Worm (Caenorhabditis elegans) whole organism, L4 larva: ENCODE data around the gene skpo-1.

Experiments
- F37D6.2 ChIP-seq: sonication (generic microtip); optimal IDR thresholded peaks from 2 replicates; lab custom pipeline; 2016; ENCODE audit warnings: mild to moderate bottlenecking, missing genetic modification characterization, missing compliant biosample characterization
- F49E8.2 ChIP-seq: sonication (generic microtip); optimal IDR thresholded peaks from 2 replicates; lab custom pipeline; 2016; ENCODE audit warnings: missing compliant biosample characterization, mild to moderate bottlenecking, missing genetic modification characterization, borderline replicate concordance
- R02D3.7 ChIP-seq: fragments of 150-350 bp; sonication (generic microtip); optimal IDR thresholded peaks from 3 replicates; lab custom pipeline; 2014; ENCODE audit warnings: missing biosample characterization, missing genetic modification characterization
- T26A8.4 ChIP-seq: fragments of 200-800 bp; sonication (Bioruptor generic); IDR thresholded peaks from 2 replicates; pipeline ENCODE4 v1.3.6; 2022; ENCODE audit warnings: missing genetic modification characterization, missing compliant biosample characterization
- Y5F2A.4 ChIP-seq: fragments of 200-800 bp; sonication (Bioruptor generic); optimal IDR thresholded peaks from 2 replicates; lab custom pipeline; 2018; ENCODE audit warnings: mild to moderate bottlenecking, missing genetic modification characterization, missing compliant biosample characterization
- ZK546.5 ChIP-seq, 2 experiments: sonication (generic microtip); optimal IDR thresholded peaks; 2 replicates each; lab custom pipeline; 2017; ENCODE audit warnings: missing biosample characterization in 2 of 2, missing genetic modification characterization in 2 of 2
- attf-4 ChIP-seq: sonication (generic microtip); optimal IDR thresholded peaks from 3 replicates; lab custom pipeline; 2017; ENCODE audit warnings: missing biosample characterization, missing genetic modification characterization
- ceh-20 ChIP-seq: fragments of 200-800 bp; sonication (Bioruptor generic); IDR thresholded peaks from 2 replicates; pipeline ENCODE4 v1.3.6; 2022; ENCODE audit warnings: missing genetic modification reagents, missing genetic modification characterization, missing compliant biosample characterization
- ceh-62 ChIP-seq: sonication (generic microtip); optimal IDR thresholded peaks from 2 replicates; lab custom pipeline; 2017; ENCODE audit warnings: missing biosample characterization, missing genetic modification characterization
- ceh-82 ChIP-seq: sonication (generic microtip); optimal IDR thresholded peaks from 2 replicates; lab custom pipeline; 2017; ENCODE audit warnings: missing biosample characterization, missing genetic modification characterization
- daf-16 ChIP-seq, 3 experiments: sonication (generic microtip); optimal IDR thresholded peaks; 2 replicates each; lab custom pipeline; 2016 to 2017; ENCODE audit warnings: missing genetic modification characterization in 3 of 3, missing genetic modification reagents in 3 of 3, mild to moderate bottlenecking in 2 of 3, missing compliant biosample characterization in 2 of 3, missing biosample characterization in 1 of 3, moderate library complexity in 1 of 3
- dmd-6 ChIP-seq: fragments of 200-800 bp; sonication (Bioruptor generic); IDR thresholded peaks from 2 replicates; pipeline ENCODE4 v1.3.6; 2022; ENCODE audit warnings: missing genetic modification reagents, missing genetic modification characterization, missing compliant biosample characterization
- dmd-8 ChIP-seq: fragments of 200-800 bp; sonication (Bioruptor generic); IDR thresholded peaks from 2 replicates; pipeline ENCODE4 v1.3.6; 2022; ENCODE audit warnings: missing genetic modification characterization, missing compliant biosample characterization
- duxl-1 ChIP-seq: sonication (generic microtip); optimal IDR thresholded peaks from 2 replicates; lab custom pipeline; 2016; ENCODE audit warnings: mild to moderate bottlenecking, missing genetic modification characterization, moderate library complexity, missing compliant biosample characterization; ENCODE audit not compliant: poor library complexity
- dve-1 ChIP-seq: sonication (generic microtip); optimal IDR thresholded peaks from 2 replicates; lab custom pipeline; 2017; ENCODE audit warnings: antibody characterized with exemption, mild to moderate bottlenecking, missing genetic modification characterization, missing compliant biosample characterization; ENCODE audit not compliant: insufficient read depth
- egl-27 ChIP-seq: sonication (generic microtip); optimal IDR thresholded peaks from 3 replicates; lab custom pipeline; 2017; ENCODE audit warnings: missing biosample characterization, missing genetic modification reagents, missing genetic modification characterization
- fos-1 ChIP-seq: fragments of 150-350 bp; optimal IDR thresholded peaks from 2 replicates; lab custom pipeline; 2014; ENCODE audit warnings: missing biosample characterization, missing genetic modification characterization
- gei-8 ChIP-seq: fragments of 200-800 bp; sonication (Bioruptor generic); optimal IDR thresholded peaks from 2 replicates; lab custom pipeline; 2018; ENCODE audit warnings: mild to moderate bottlenecking, missing genetic modification characterization, missing compliant biosample characterization
- hlh-11 ChIP-seq: fragments of 200-800 bp; sonication (Bioruptor generic); optimal IDR thresholded peaks from 2 replicates; lab custom pipeline; 2018; ENCODE audit warnings: mild to moderate bottlenecking, missing genetic modification characterization, missing compliant biosample characterization
- jun-1 ChIP-seq: fragments of 150-350 bp; optimal IDR thresholded peaks from 2 replicates; lab custom pipeline; 2014; ENCODE audit warnings: missing biosample characterization, missing genetic modification reagents, missing genetic modification characterization
- lim-7 ChIP-seq: fragments of 200-800 bp; sonication (Bioruptor generic); IDR thresholded peaks from 2 replicates; pipeline ENCODE4 v1.3.6; 2022; ENCODE audit warnings: missing genetic modification characterization, missing compliant biosample characterization
- lin-13 ChIP-seq: fragments of 150-350 bp; optimal IDR thresholded peaks from 2 replicates; lab custom pipeline; 2014; ENCODE audit warnings: missing biosample characterization, missing genetic modification reagents, missing genetic modification characterization
- lin-39 ChIP-seq: fragments of 150-350 bp; optimal IDR thresholded peaks from 2 replicates; lab custom pipeline; 2014; ENCODE audit warnings: missing biosample characterization, missing genetic modification reagents, missing genetic modification characterization
- lir-3 ChIP-seq: sonication (generic microtip); optimal IDR thresholded peaks from 2 replicates; lab custom pipeline; 2016; ENCODE audit warnings: mild to moderate bottlenecking, missing genetic modification characterization, missing compliant biosample characterization
- lsy-2 ChIP-seq, 2 experiments: fragments of 150-350 bp in 1 of 2; sonication (generic microtip) in 1 of 2; optimal IDR thresholded peaks; 2 replicates each; lab custom pipeline; 2014 to 2017; ENCODE audit warnings: missing biosample characterization in 2 of 2, missing genetic modification characterization in 2 of 2
- madf-5 ChIP-seq, 2 experiments: fragments of 200-800 bp; sonication (Bioruptor generic); IDR thresholded peaks; 2 replicates each; pipeline ENCODE4 v1.3.6; 2022; ENCODE audit warnings: missing compliant biosample characterization in 2 of 2, missing genetic modification characterization in 2 of 2
- mdl-1 ChIP-seq, 2 experiments: fragments of 150-350 bp in 1 of 2; sonication (generic microtip) in 1 of 2; optimal IDR thresholded peaks; 2 replicates each; lab custom pipeline; 2014 to 2017; ENCODE audit warnings: missing biosample characterization in 2 of 2, missing genetic modification characterization in 2 of 2
- mxl-2 ChIP-seq: fragments of 200-800 bp; sonication (Bioruptor generic); conservative IDR thresholded peaks from 2 replicates; pipeline ENCODE4 v1.3.6; 2022; ENCODE audit warnings: missing genetic modification reagents, missing genetic modification characterization, missing compliant biosample characterization
- mxl-3 ChIP-seq: fragments of 200-800 bp; sonication (Bioruptor generic); optimal IDR thresholded peaks from 2 replicates; lab custom pipeline; 2018; ENCODE audit warnings: mild to moderate bottlenecking, missing genetic modification characterization, missing compliant biosample characterization
- nhr-10 ChIP-seq: fragments of 150-350 bp; optimal IDR thresholded peaks from 2 replicates; lab custom pipeline; 2014; ENCODE audit warnings: missing biosample characterization, missing genetic modification characterization
- nhr-102 ChIP-seq: sonication (generic microtip); optimal IDR thresholded peaks from 2 replicates; lab custom pipeline; 2016; ENCODE audit warnings: mild to moderate bottlenecking, missing genetic modification characterization, moderate library complexity, missing compliant biosample characterization
- nhr-28 ChIP-seq: fragments of 150-350 bp; optimal IDR thresholded peaks from 2 replicates; lab custom pipeline; 2014; ENCODE audit warnings: missing biosample characterization, missing genetic modification characterization
- nhr-42 ChIP-seq: fragments of 200-800 bp; sonication (Bioruptor generic); IDR thresholded peaks from 2 replicates; pipeline ENCODE4 v1.3.6; 2022; ENCODE audit warnings: missing genetic modification characterization, missing compliant biosample characterization
- nhr-48 ChIP-seq: sonication (generic microtip); optimal IDR thresholded peaks from 2 replicates; lab custom pipeline; 2016; ENCODE audit warnings: mild to moderate bottlenecking, missing genetic modification characterization, missing compliant biosample characterization
- nhr-6 ChIP-seq: fragments of 150-350 bp; optimal IDR thresholded peaks from 2 replicates; lab custom pipeline; 2014; ENCODE audit warnings: missing biosample characterization, missing genetic modification characterization
- nhr-76 ChIP-seq: fragments of 150-350 bp; optimal IDR thresholded peaks from 2 replicates; lab custom pipeline; 2014; ENCODE audit warnings: missing biosample characterization, missing genetic modification characterization
- php-3 ChIP-seq: fragments of 200-800 bp; sonication (Bioruptor generic); IDR thresholded peaks from 2 replicates; pipeline ENCODE4 v1.3.6; 2022; ENCODE audit warnings: missing genetic modification reagents, missing genetic modification characterization, missing compliant biosample characterization
- pqm-1 ChIP-seq: sonication (generic microtip); optimal IDR thresholded peaks from 2 replicates; lab custom pipeline; 2017; ENCODE audit warnings: missing biosample characterization, missing genetic modification characterization
- saeg-2 ChIP-seq: fragments of 200-800 bp; sonication (Bioruptor generic); IDR thresholded peaks from 2 replicates; pipeline ENCODE4 v1.3.6; 2022; ENCODE audit warnings: missing genetic modification reagents, missing genetic modification characterization, missing compliant biosample characterization
- sdz-12 ChIP-seq: fragments of 200-800 bp; sonication (Bioruptor generic); optimal IDR thresholded peaks from 2 replicates; lab custom pipeline; 2018; ENCODE audit warnings: mild to moderate bottlenecking, missing genetic modification characterization, missing compliant biosample characterization
- spr-3 ChIP-seq: fragments of 200-800 bp; sonication (Bioruptor generic); optimal IDR thresholded peaks from 2 replicates; lab custom pipeline; 2018; ENCODE audit warnings: mild to moderate bottlenecking, missing genetic modification characterization, missing compliant biosample characterization
- tra-1 ChIP-seq: fragments of 200-800 bp; sonication (Bioruptor generic); IDR thresholded peaks from 2 replicates; pipeline ENCODE4 v1.3.6; 2022; ENCODE audit warnings: missing genetic modification reagents, missing genetic modification characterization, missing compliant biosample characterization
- unc-39 ChIP-seq: sonication (generic microtip); optimal IDR thresholded peaks from 2 replicates; lab custom pipeline; 2017; ENCODE audit warnings: missing biosample characterization, missing genetic modification characterization
- unc-62 ChIP-seq, 3 experiments: fragments of 150-350 bp in 1 of 3; sonication (generic microtip); optimal IDR thresholded peaks in 2 of 3; peaks in 1 of 3; 1 replicate in 1 of 3; 2 replicates in 2 of 3; lab custom pipeline; 2014 to 2017; ENCODE audit warnings: missing biosample characterization in 3 of 3, missing genetic modification characterization in 3 of 3, missing genetic modification reagents in 3 of 3, missing genotype in 1 of 3
- vab-7 ChIP-seq: fragments of 200-800 bp; sonication (Bioruptor generic); IDR thresholded peaks from 2 replicates; pipeline ENCODE4 v1.3.6; 2022; ENCODE audit warnings: missing genetic modification reagents, missing genetic modification characterization, missing compliant biosample characterization
- zfp-3 ChIP-seq: fragments of 200-800 bp; sonication (Bioruptor generic); conservative IDR thresholded peaks from 2 replicates; pipeline ENCODE4 v1.3.6; 2022; ENCODE audit warnings: missing genetic modification reagents, missing genetic modification characterization, missing compliant biosample characterization

Gene skpo-1

ce11 chrII:8386897-8387296 is 17.8 kb downstream of the skpo-1 start:
- peak; percentile 92 for TF ChIP-seq dmd-6
- TF ChIP-seq nhr-48 (tag; lab: Kevin White, UChicago) = peak; percentile 25
- TF ChIP-seq pqm-1 (tag; lab: Kevin White, UChicago) = peak; percentile 80
- TF ChIP-seq saeg-2 (GFP tag; lab: Robert Waterston, UW) = peak; percentile 57; the same call in 1 of the 2 replicates
- peak; percentile 32 for TF ChIP-seq dve-1
- TF ChIP-seq php-3 (GFP tag; lab: Robert Waterston, UW) = peak; percentile 84
- TF ChIP-seq nhr-10 (tag; lab: Kevin White, UChicago) = peak; percentile 1
- no peak for TF ChIP-seq lim-7 (GFP tag; lab: Robert Waterston, UW)
- TF ChIP-seq hlh-11 = peak; percentile 76
- TF ChIP-seq nhr-28 (tag; lab: Kevin White, UChicago) = peak; percentile 74
- TF ChIP-seq daf-16 (GFP tag; optimal IDR thresholded peaks at IDR 0.05; lab: Kevin White, UChicago) = peak in 1 of 2 experiments; percentile 6
- TF ChIP-seq daf-16 (tag; optimal IDR thresholded peaks at IDR 0.05; lab: Kevin White, UChicago) = peak; percentile 40
- TF ChIP-seq unc-62 (GFP tag; optimal IDR thresholded peaks at IDR 0.05 in 1 of 2; lab: Kevin White, UChicago) = peak in 1 of 2 experiments; percentile 13
- TF ChIP-seq unc-62 (tag; optimal IDR thresholded peaks at IDR 0.05; lab: Kevin White, UChicago) = no peak
- peak; percentile 59 for TF ChIP-seq nhr-102 (tag; lab: Kevin White, UChicago)
- TF ChIP-seq lin-39 (tag; lab: Kevin White, UChicago) = no peak
- TF ChIP-seq vab-7 (GFP tag; lab: Robert Waterston, UW) = no peak
- no peak for TF ChIP-seq gei-8 (GFP tag; lab: Kevin White, UChicago)
- TF ChIP-seq, all 104 proteins: peak for 12

- TF ChIP-seq lsy-2 (tag; optimal IDR thresholded peaks at IDR 0.05; lab: Kevin White, UChicago) (peak in 1 of 2 experiments; percentile 56), nhr-42 (GFP tag; lab: Robert Waterston, UW) (no peak), ceh-82 (tag; lab: Kevin White, UChicago) (no peak), dmd-8 (GFP tag; lab: Robert Waterston, UW) (no peak), lin-13 (no peak), T26A8.4 (GFP tag; lab: Robert Waterston, UW) (no peak), nhr-28 (tag; lab: Kevin White, UChicago) (peak; percentile 29), unc-39 (tag; lab: Kevin White, UChicago) (no peak), zfp-3 (GFP tag; lab: Robert Waterston, UW) (no peak), tra-1 (GFP tag; lab: Robert Waterston, UW) (no peak), pqm-1 (tag; lab: Kevin White, UChicago) (peak; percentile 18), mxl-2 (GFP tag; lab: Robert Waterston, UW) (no peak)
- TF ChIP-seq, all 104 proteins: peak for 3
These were observed 19.1 kb downstream of the skpo-1 start for ce11 chrII:8385561-8385960.

- TF ChIP-seq nhr-6 (tag; lab: Kevin White, UChicago) (peak; percentile 20), nhr-76 (tag; lab: Kevin White, UChicago) (no peak), sdz-12 (GFP tag; lab: Kevin White, UChicago) (no peak), duxl-1 (tag; lab: Kevin White, UChicago) (no peak), lin-39 (tag; lab: Kevin White, UChicago) (no peak), fos-1 (tag; lab: Kevin White, UChicago) (no peak), jun-1 (no peak), mxl-3 (GFP tag; lab: Kevin White, UChicago) (peak; percentile 2), F49E8.2 (no peak), tra-1 (GFP tag; lab: Robert Waterston, UW) (peak; percentile 25; the same call in 1 of the 2 replicates), ceh-20 (GFP tag; lab: Robert Waterston, UW) (no peak), lsy-2 (tag; optimal IDR thresholded peaks at IDR 0.05; lab: Kevin White, UChicago) (peak in 1 of 2 experiments; percentile 25), egl-27 (tag; lab: Kevin White, UChicago) (no peak), spr-3 (GFP tag; lab: Kevin White, UChicago) (no peak), Y5F2A.4 (GFP tag; lab: Kevin White, UChicago) (no peak), daf-16 (GFP tag; optimal IDR thresholded peaks at IDR 0.05; lab: Kevin White, UChicago) (no peak), daf-16 (tag; optimal IDR thresholded peaks at IDR 0.05; lab: Kevin White, UChicago) (peak; percentile 36), saeg-2 (GFP tag; lab: Robert Waterston, UW) (no peak), attf-4 (tag; lab: Kevin White, UChicago) (no peak), nhr-48 (tag; lab: Kevin White, UChicago) (peak; percentile 37), ceh-62 (tag; lab: Kevin White, UChicago) (no peak), mdl-1 (tag; optimal IDR thresholded peaks at IDR 0.05; lab: Kevin White, UChicago) (peak in 1 of 2 experiments; percentile 19), R02D3.7 (no peak), nhr-28 (tag; lab: Kevin White, UChicago) (peak; percentile 76), ZK546.5 (tag; optimal IDR thresholded peaks at IDR 0.05; lab: Kevin White, UChicago) (no peak), lir-3 (tag; lab: Kevin White, UChicago) (no peak), madf-5 (GFP tag; IDR thresholded peaks at IDR 0.05; lab: Robert Waterston, UW) (no peak), F37D6.2 (tag; lab: Kevin White, UChicago) (no peak)
These were observed 20.3 kb downstream of the skpo-1 start for ce11 chrII:8384344-8384743.
